Worm (Caenorhabditis elegans) whole organism, L1 larva: ENCODE measurements around the gene aqp-3.

Experiments
- F16B12.6 ChIP-seq: fragments of 150-350 bp; optimal IDR thresholded peaks from 2 replicates; lab custom pipeline; 2014; ENCODE audit warnings: missing biosample characterization, missing genetic modification characterization
- aha-1 ChIP-seq: fragments of 150-350 bp; optimal IDR thresholded peaks from 2 replicates; lab custom pipeline; 2014; ENCODE audit warnings: missing biosample characterization, missing genetic modification characterization
- ceh-90 ChIP-seq: sonication (generic microtip); optimal IDR thresholded peaks from 2 replicates; lab custom pipeline; 2016; ENCODE audit warnings: missing genetic modification characterization, missing compliant biosample characterization
- dpl-1 ChIP-seq, 3 experiments: fragments of 150-350 bp in 2 of 3; sonication (generic microtip) in 1 of 3; optimal IDR thresholded peaks; 2 replicates each; lab custom pipeline; 2014 to 2017; ENCODE audit warnings: missing biosample characterization in 3 of 3, missing genetic modification characterization in 3 of 3, missing genetic modification reagents in 3 of 3
- dsc-1 ChIP-seq: sonication (generic microtip); optimal IDR thresholded peaks from 2 replicates; lab custom pipeline; 2016; ENCODE audit warnings: mild to moderate bottlenecking, missing genetic modification characterization, missing compliant biosample characterization
- efl-1 ChIP-seq, 4 experiments: fragments of 150-350 bp; optimal IDR thresholded peaks in 3 of 4; peaks in 1 of 4; 1 replicate in 1 of 4; 2 replicates in 3 of 4; lab custom pipeline; 2014; ENCODE audit warnings: missing biosample characterization in 2 of 4, missing genetic modification characterization in 2 of 4, missing genetic modification reagents in 2 of 4
- egl-27 ChIP-seq, 2 experiments: fragments of 150-350 bp in 1 of 2; sonication (generic microtip); optimal IDR thresholded peaks; 3 replicates each; lab custom pipeline; 2017 to 2018; ENCODE audit warnings: missing biosample characterization in 2 of 2, missing genetic modification characterization in 2 of 2, missing genetic modification reagents in 2 of 2
- elt-2 ChIP-seq: sonication (generic microtip); optimal IDR thresholded peaks from 2 replicates; lab custom pipeline; 2016; ENCODE audit warnings: missing genetic modification characterization, mild to moderate bottlenecking, inconsistent platforms, missing compliant biosample characterization, missing genetic modification reagents
- ets-5 ChIP-seq: fragments of 200-800 bp; sonication (Bioruptor generic); IDR thresholded peaks from 2 replicates; pipeline ENCODE4 v1.3.6; 2022; ENCODE audit warnings: missing genetic modification characterization, missing compliant biosample characterization
- fkh-8 ChIP-seq: sonication (generic microtip); optimal IDR thresholded peaks from 2 replicates; lab custom pipeline; 2016; ENCODE audit warnings: mild to moderate bottlenecking, missing genetic modification characterization, missing compliant biosample characterization
- hlh-4 ChIP-seq: sonication (generic microtip); optimal IDR thresholded peaks from 2 replicates; lab custom pipeline; 2016; ENCODE audit warnings: mild to moderate bottlenecking, missing genetic modification characterization, missing compliant biosample characterization
- lin-13 ChIP-seq: fragments of 150-350 bp; optimal IDR thresholded peaks from 2 replicates; lab custom pipeline; 2014; ENCODE audit warnings: missing biosample characterization, missing genetic modification reagents, missing genetic modification characterization
- lin-14 ChIP-seq: fragments of 200-800 bp; sonication (Bioruptor generic); optimal IDR thresholded peaks from 2 replicates; lab custom pipeline; 2018; ENCODE audit warnings: mild to moderate bottlenecking, missing genetic modification characterization, moderate library complexity, missing compliant biosample characterization
- lin-15B ChIP-seq: fragments of 150-350 bp; sonication (generic microtip); optimal IDR thresholded peaks from 3 replicates; lab custom pipeline; 2014; ENCODE audit warnings: missing biosample characterization, missing genetic modification characterization
- lin-35 ChIP-seq, 2 experiments: fragments of 150-350 bp; optimal IDR thresholded peaks; 2 replicates each; lab custom pipeline; 2014; ENCODE audit warnings: missing biosample characterization in 2 of 2, missing genetic modification characterization in 2 of 2, missing genetic modification reagents in 2 of 2
- mdl-1 ChIP-seq, 2 experiments: fragments of 150-350 bp; optimal IDR thresholded peaks; 2 replicates each; lab custom pipeline; 2014 to 2017; ENCODE audit warnings: missing biosample characterization in 2 of 2, missing genetic modification characterization in 2 of 2, inconsistent platforms in 1 of 2
- mep-1 ChIP-seq: fragments of 150-350 bp; optimal IDR thresholded peaks from 2 replicates; lab custom pipeline; 2014; ENCODE audit warnings: missing biosample characterization, missing genetic modification characterization
- nhr-11 ChIP-seq: fragments of 150-350 bp; optimal IDR thresholded peaks from 2 replicates; lab custom pipeline; 2014; ENCODE audit warnings: missing biosample characterization, missing genetic modification characterization
- nhr-12 ChIP-seq: sonication (generic microtip); optimal IDR thresholded peaks from 2 replicates; lab custom pipeline; 2017; ENCODE audit warnings: missing biosample characterization, missing genetic modification characterization
- nhr-19 ChIP-seq: fragments of 200-800 bp; sonication (Bioruptor generic); conservative IDR thresholded peaks from 2 replicates; pipeline ENCODE4 v1.3.6; 2022; ENCODE audit warnings: missing genetic modification characterization, missing compliant biosample characterization
- nhr-20 ChIP-seq: sonication (generic microtip); optimal IDR thresholded peaks from 2 replicates; lab custom pipeline; 2016; ENCODE audit warnings: mild to moderate bottlenecking, missing genetic modification characterization, missing compliant biosample characterization
- nhr-237 ChIP-seq: fragments of 150-350 bp; optimal IDR thresholded peaks from 2 replicates; lab custom pipeline; 2014; ENCODE audit warnings: missing biosample characterization, missing genetic modification characterization
- nhr-47 ChIP-seq: sonication (generic microtip); optimal IDR thresholded peaks from 2 replicates; lab custom pipeline; 2016; ENCODE audit warnings: mild to moderate bottlenecking, missing genetic modification characterization, moderate library complexity, missing compliant biosample characterization
- nhr-71 ChIP-seq: sonication (generic microtip); optimal IDR thresholded peaks from 2 replicates; lab custom pipeline; 2016; ENCODE audit warnings: mild to moderate bottlenecking, missing genetic modification characterization, moderate library complexity, missing compliant biosample characterization
- nhr-85 ChIP-seq: sonication (generic microtip); peaks from one replicate; lab custom pipeline; 2016; ENCODE audit warnings: missing genetic modification characterization, inconsistent platforms, missing compliant biosample characterization
- nhr-90 ChIP-seq: sonication (generic microtip); optimal IDR thresholded peaks from 2 replicates; lab custom pipeline; 2016; ENCODE audit warnings: mild to moderate bottlenecking, missing genetic modification characterization, missing compliant biosample characterization; ENCODE audit not compliant: poor library complexity
- rnt-1 ChIP-seq: sonication (generic microtip); optimal IDR thresholded peaks from 2 replicates; lab custom pipeline; 2016; ENCODE audit warnings: mild to moderate bottlenecking, missing genetic modification characterization, moderate library complexity, missing compliant biosample characterization
- skn-1 ChIP-seq: fragments of 150-350 bp; optimal IDR thresholded peaks from 2 replicates; lab custom pipeline; 2014; ENCODE audit warnings: missing biosample characterization, missing genetic modification characterization
- snu-23 ChIP-seq: sonication (generic microtip); optimal IDR thresholded peaks from 2 replicates; lab custom pipeline; 2016; ENCODE audit warnings: missing genetic modification characterization, missing compliant biosample characterization
- sptf-1 ChIP-seq: fragments of 150-350 bp; optimal IDR thresholded peaks from 2 replicates; lab custom pipeline; 2014; ENCODE audit warnings: missing biosample characterization, missing genetic modification characterization
- sup-37 ChIP-seq: fragments of 200-800 bp; sonication (Bioruptor generic); optimal IDR thresholded peaks from 2 replicates; lab custom pipeline; 2018; ENCODE audit warnings: mild to moderate bottlenecking, missing genetic modification characterization, missing compliant biosample characterization
- swsn-7 ChIP-seq: sonication (generic microtip); optimal IDR thresholded peaks from 2 replicates; lab custom pipeline; 2016; ENCODE audit warnings: missing genetic modification characterization, missing compliant biosample characterization
- tbx-2 ChIP-seq: sonication (generic microtip); optimal IDR thresholded peaks from 2 replicates; lab custom pipeline; 2016; ENCODE audit warnings: missing genetic modification characterization, missing compliant biosample characterization
- unc-130 ChIP-seq: fragments of 150-350 bp; optimal IDR thresholded peaks from 2 replicates; lab custom pipeline; 2017; ENCODE audit warnings: missing biosample characterization, missing genetic modification characterization, inconsistent platforms
- unc-62 ChIP-seq: fragments of 150-350 bp; optimal IDR thresholded peaks from 2 replicates; lab custom pipeline; 2014; ENCODE audit warnings: missing biosample characterization, missing genetic modification reagents, missing genetic modification characterization
- vab-15 ChIP-seq: sonication (generic microtip); optimal IDR thresholded peaks from 2 replicates; lab custom pipeline; 2017; ENCODE audit warnings: missing genotype, mild to moderate bottlenecking, missing genetic modification characterization, missing compliant biosample characterization
- xbp-1 ChIP-seq: sonication (generic microtip); optimal IDR thresholded peaks from 2 replicates; lab custom pipeline; 2016; ENCODE audit warnings: missing genetic modification characterization, missing compliant biosample characterization
- zag-1 ChIP-seq: fragments of 150-350 bp; optimal IDR thresholded peaks from 2 replicates; lab custom pipeline; 2014; ENCODE audit warnings: missing biosample characterization, missing genetic modification characterization
- zip-4 ChIP-seq: fragments of 200-800 bp; sonication (Bioruptor generic); optimal IDR thresholded peaks from 2 replicates; lab custom pipeline; 2018; ENCODE audit warnings: mild to moderate bottlenecking, missing genetic modification characterization, moderate library complexity, missing compliant biosample characterization
- ztf-11 ChIP-seq, 2 experiments: sonication (generic microtip); optimal IDR thresholded peaks; 2 replicates each; lab custom pipeline; 2016 to 2017; ENCODE audit warnings: missing genetic modification characterization in 2 of 2, missing biosample characterization in 1 of 2, missing compliant biosample characterization in 1 of 2

aqp-3 gene

ce11 chrIV:10970333-10970732, 4.1 kb upstream of the aqp-3 start (continued):
- no peak for TF ChIP-seq unc-62 (GFP tag; lab: Kevin White, UChicago)
- TF ChIP-seq nhr-11 (tag; lab: Kevin White, UChicago), result no peak
- no peak for TF ChIP-seq tbx-2 (tag; lab: Kevin White, UChicago)
- TF ChIP-seq nhr-237, result no peak
- no peak for TF ChIP-seq aha-1
- TF ChIP-seq vab-15, result no peak
- no peak for TF ChIP-seq ets-5
- no peak for TF ChIP-seq dpl-1 (GFP tag; optimal IDR thresholded peaks at IDR 0.05; lab: Kevin White, UChicago)
- TF ChIP-seq nhr-71 (tag; lab: Kevin White, UChicago), result peak; percentile 0
- no peak for TF ChIP-seq lin-13
- no peak for TF ChIP-seq nhr-12 (tag; lab: Kevin White, UChicago)

- TF ChIP-seq efl-1 (optimal IDR thresholded peaks at IDR 0.05; lab: Kevin White, UChicago) (no peak), efl-1 (GFP tag; optimal IDR thresholded peaks at IDR 0.05 in 1 of 2; lab: Kevin White, UChicago) (peak in 1 of 2 experiments; percentile 16), dsc-1 (tag; lab: Kevin White, UChicago) (no peak), fkh-8 (tag; lab: Kevin White, UChicago) (no peak), F16B12.6 (tag; lab: Kevin White, UChicago) (no peak), xbp-1 (no peak), mep-1 (tag; lab: Kevin White, UChicago) (no peak), zip-4 (no peak), zag-1 (no peak), nhr-85 (tag; lab: Kevin White, UChicago) (no peak), nhr-20 (peak; percentile 2), egl-27 (tag; optimal IDR thresholded peaks at IDR 0.05; lab: Kevin White, UChicago) (no peak), swsn-7 (tag; lab: Kevin White, UChicago) (no peak), mdl-1 (tag; optimal IDR thresholded peaks at IDR 0.05; lab: Kevin White, UChicago) (peak in 1 of 2 experiments; percentile 9), hlh-4 (tag; lab: Kevin White, UChicago) (no peak), sptf-1 (tag; lab: Kevin White, UChicago) (no peak), nhr-47 (no peak), sup-37 (GFP tag; lab: Kevin White, UChicago) (no peak), unc-130 (no peak), lin-15B (tag; lab: Kevin White, UChicago) (no peak), lin-35 (GFP tag; optimal IDR thresholded peaks at IDR 0.05; lab: Kevin White, UChicago) (peak in 1 of 2 experiments; percentile 39), rnt-1 (no peak), skn-1 (tag; lab: Kevin White, UChicago) (no peak), elt-2 (tag; lab: Kevin White, UChicago) (peak; percentile 86), ceh-90 (tag; lab: Kevin White, UChicago) (no peak), ztf-11 (tag; optimal IDR thresholded peaks at IDR 0.05; lab: Kevin White, UChicago) (no peak), nhr-90 (tag; lab: Kevin White, UChicago) (no peak), nhr-19 (GFP tag; lab: Robert Waterston, UW) (no peak)
- TF ChIP-seq, all 84 proteins: peak for 5
Observed at ce11 chrIV:10964688-10965087, 1.6 kb downstream of the aqp-3 start.

- TF ChIP-seq rnt-1 (peak; percentile 41), lin-14 (GFP tag; lab: Kevin White, UChicago) (peak; percentile 51), hlh-4 (tag; lab: Kevin White, UChicago) (no peak), snu-23 (GFP tag; lab: Kevin White, UChicago) (no peak)
- TF ChIP-seq, all 84 proteins: peak for 2
Observed at ce11 chrIV:10958230-10958588, 8.1 kb downstream of the aqp-3 start, which contains the start of gene sri-19. sri-19 (plus strand) TSS chrIV:10958372.
